Worm (Caenorhabditis elegans) whole organism, late embryonic: ENCODE measurements around the gene T26H5.8.

Source experiments
- C38D4.7 ChIP-seq: fragments of 200-800 bp; sonication (Bioruptor generic); optimal IDR thresholded peaks from 2 replicates; lab custom pipeline; 2018; ENCODE audit warnings: mild to moderate bottlenecking, missing genetic modification characterization, moderate library complexity, missing compliant biosample characterization
- ama-1 ChIP-seq: fragments of 150-350 bp; optimal IDR thresholded peaks from 2 replicates; lab custom pipeline; 2014
- ceh-19 ChIP-seq: fragments of 200-800 bp; sonication (Bioruptor generic); optimal IDR thresholded peaks from 2 replicates; lab custom pipeline; 2018; ENCODE audit warnings: mild to moderate bottlenecking, missing genetic modification characterization, missing compliant biosample characterization
- dve-1 ChIP-seq: sonication (generic microtip); optimal IDR thresholded peaks from 2 replicates; lab custom pipeline; 2017; ENCODE audit warnings: antibody characterized with exemption, mild to moderate bottlenecking, missing genetic modification characterization, missing compliant biosample characterization
- hlh-30 ChIP-seq: sonication (generic microtip); optimal IDR thresholded peaks from 2 replicates; lab custom pipeline; 2017; ENCODE audit warnings: antibody characterized with exemption, missing genetic modification characterization, missing compliant biosample characterization; ENCODE audit not compliant: insufficient read depth
- nhr-11 ChIP-seq: fragments of 150-350 bp; optimal IDR thresholded peaks from 2 replicates; lab custom pipeline; 2014; ENCODE audit warnings: missing biosample characterization, missing genetic modification characterization
- sox-2 ChIP-seq: fragments of 200-800 bp; sonication (Bioruptor generic); IDR thresholded peaks from 2 replicates; pipeline ENCODE4 v1.3.6; 2022; ENCODE audit warnings: missing genetic modification reagents, missing genetic modification characterization, missing compliant biosample characterization
- ttx-3 ChIP-seq: sonication (generic microtip); optimal IDR thresholded peaks from 2 replicates; lab custom pipeline; 2016; ENCODE audit warnings: missing genetic modification reagents, missing genetic modification characterization, missing compliant biosample characterization
- zip-5 ChIP-seq: sonication (generic microtip); optimal IDR thresholded peaks from 2 replicates; lab custom pipeline; 2016; ENCODE audit warnings: missing genetic modification characterization, missing compliant biosample characterization

DNA sequence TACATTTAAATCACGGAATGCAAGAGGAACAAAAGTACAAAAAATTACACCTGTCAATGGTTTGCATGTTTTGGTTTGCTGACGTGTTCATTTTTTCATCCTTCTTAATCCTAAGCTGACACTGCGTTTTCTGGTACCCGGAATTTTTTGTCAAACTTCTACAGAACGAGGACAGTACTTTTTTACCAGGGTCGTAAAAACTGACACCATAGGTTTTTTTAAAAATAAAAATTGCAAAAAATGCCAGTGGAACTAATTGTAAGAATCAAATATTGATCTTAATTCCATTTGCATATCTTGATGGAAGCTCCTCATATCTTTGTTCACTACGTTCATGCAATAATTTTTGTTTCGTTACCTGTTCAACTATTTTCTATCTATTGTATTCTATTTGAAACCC, 27.7 kb downstream of the T26H5.8 start, which contains the start of gene srh-258:
- TF ChIP-seq zip-5 (tag; lab: Kevin White, UChicago) (no peak), ttx-3 (no peak), sox-2 (GFP tag; lab: Robert Waterston, UW) (no peak), ceh-19 (GFP tag; lab: Kevin White, UChicago) (no peak), dve-1 (tag; lab: Kevin White, UChicago) (no peak), hlh-30 (tag; lab: Kevin White, UChicago) (no peak), ama-1 (lab: Kevin White, UChicago) (no peak), nhr-11 (tag; lab: Kevin White, UChicago) (no peak), C38D4.7 (GFP tag; lab: Kevin White, UChicago) (no peak)
